Fruit fly (Drosophila melanogaster) whole organism: ENCODE results near the gene Uch.

ENCODE experiments used
- CG8478 ChIP-seq: fragments of >200 bp; optimal IDR thresholded peaks from 2 replicates; lab custom pipeline; 2018; ENCODE audit warnings: inconsistent platforms
- Dll ChIP-seq: fragments of >200 bp; optimal IDR thresholded peaks from 2 replicates; lab custom pipeline; 2017
- EcR ChIP-seq, 2 experiments: fragments of >200 bp; optimal IDR thresholded peaks; 2 replicates each; lab custom pipeline; 2017; ENCODE audit warnings: missing biosample characterization in 2 of 2, missing genetic modification characterization in 2 of 2, missing genetic modification reagents in 2 of 2
- pan ChIP-seq: fragments of >200 bp; optimal IDR thresholded peaks from 2 replicates; lab custom pipeline; 2017
- psq ChIP-seq: fragments of >200 bp; optimal IDR thresholded peaks from 2 replicates; lab custom pipeline; 2017
- usp ChIP-seq: fragments of >200 bp; optimal IDR thresholded peaks from 2 replicates; lab custom pipeline; 2017; ENCODE audit warnings: missing biosample characterization, missing genetic modification characterization, mixed read lengths

Uch gene

DNA sequence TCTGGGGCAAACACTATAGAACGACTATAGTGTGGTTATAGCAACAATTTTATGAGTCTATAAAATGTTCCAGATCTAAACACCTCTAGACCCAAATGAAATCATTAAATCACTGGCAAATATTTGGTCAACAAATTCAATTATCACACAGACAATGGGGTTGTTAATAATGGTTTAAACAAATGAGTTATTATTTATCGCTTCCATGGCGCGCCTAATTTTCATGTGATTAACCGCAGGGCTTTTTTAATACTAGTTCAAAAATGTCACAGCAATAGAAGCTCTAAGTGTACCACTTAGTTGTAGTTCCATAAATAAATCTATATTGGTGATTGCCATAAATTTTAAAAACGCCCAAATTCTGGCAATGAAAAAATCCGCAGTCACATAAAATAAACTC lies 5.0 kb downstream of the Uch start, which contains the start of gene CG33124:
CG33124 (minus strand) TSS at position 101 of the 400 bp plus-strand sequence.
- TF ChIP-seq CG8478 (lab: Kevin White, UChicago), result no peak
- TF ChIP-seq Dll (lab: Kevin White, UChicago), result no peak
- no peak for TF ChIP-seq usp (GFP tag; lab: Kevin White, UChicago)
- TF ChIP-seq EcR (GFP tag; optimal IDR thresholded peaks at IDR 0.05; lab: Kevin White, UChicago), result no peak
- no peak for TF ChIP-seq pan (lab: Kevin White, UChicago)
- TF ChIP-seq psq (lab: Kevin White, UChicago), result no peak

DNA sequence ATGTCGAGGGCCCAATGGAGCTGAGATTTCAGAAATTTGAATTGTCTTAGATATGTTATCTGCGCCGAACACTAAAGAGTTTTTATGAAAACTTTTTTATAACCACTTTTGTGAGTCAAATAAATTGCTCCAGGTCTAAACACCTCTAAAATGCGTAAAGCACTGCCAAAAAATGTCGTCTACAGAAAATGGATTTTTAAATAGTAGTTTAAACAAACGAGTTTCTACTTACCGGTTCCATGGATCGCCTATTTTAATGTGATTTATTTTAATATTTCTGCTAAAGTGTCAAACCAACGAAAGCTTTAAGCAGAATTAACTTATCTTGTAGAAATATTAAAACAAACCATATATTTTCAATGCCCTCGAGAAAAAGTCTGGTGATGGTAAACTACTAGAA lies 7.9 kb downstream of the Uch start, which contains the start of gene CG31668:
CG31668 (minus strand) TSS at position 101 of the 400 bp plus-strand sequence.
- no peak for TF ChIP-seq usp (GFP tag; lab: Kevin White, UChicago)

DNA sequence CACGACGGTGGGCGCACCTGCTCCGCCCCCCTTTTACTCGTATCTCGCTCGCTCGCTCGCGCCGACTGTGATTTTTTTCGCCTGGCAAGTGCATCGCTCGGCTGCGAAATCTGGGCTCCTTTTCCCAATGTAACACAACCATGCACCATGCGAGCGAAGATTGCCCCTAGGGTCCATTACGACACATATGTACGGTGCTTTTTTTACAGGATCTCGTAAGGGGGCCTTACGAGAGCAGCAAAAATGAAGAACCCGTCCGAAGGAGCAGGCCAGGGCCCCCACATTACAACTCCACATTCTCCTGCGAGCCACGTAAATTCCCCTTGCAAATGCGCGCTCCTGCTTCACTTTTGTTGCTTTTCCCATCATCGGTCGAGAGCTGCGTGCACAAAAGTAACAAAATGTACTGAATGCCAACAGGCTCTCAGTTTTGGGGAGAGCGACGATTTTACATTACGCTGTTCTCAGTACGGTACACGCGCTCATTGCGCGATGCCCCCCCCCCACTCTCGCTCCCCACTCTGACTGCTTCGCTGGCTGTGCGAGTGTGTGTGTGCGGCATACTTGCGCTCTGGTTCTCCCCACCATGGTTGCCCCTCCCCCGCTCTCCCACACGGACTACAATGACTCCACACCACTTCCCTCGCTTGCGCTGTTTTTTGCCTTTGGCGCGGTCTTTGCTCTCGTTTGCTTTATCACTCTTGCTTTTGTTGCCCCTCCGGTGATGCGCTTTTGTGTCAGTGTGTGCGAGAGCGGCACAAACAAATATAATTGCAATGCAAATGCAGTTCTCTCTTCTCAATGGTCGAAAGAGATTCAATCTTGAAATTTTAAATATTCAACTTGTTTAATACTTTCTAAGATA lies 10.9 kb downstream of the Uch start:
- TF ChIP-seq usp (GFP tag; lab: Kevin White, UChicago) (no peak), CG8478 (lab: Kevin White, UChicago) (no peak), EcR (GFP tag; optimal IDR thresholded peaks at IDR 0.05; lab: Kevin White, UChicago) (peak; percentile 98 to 99)

DNA sequence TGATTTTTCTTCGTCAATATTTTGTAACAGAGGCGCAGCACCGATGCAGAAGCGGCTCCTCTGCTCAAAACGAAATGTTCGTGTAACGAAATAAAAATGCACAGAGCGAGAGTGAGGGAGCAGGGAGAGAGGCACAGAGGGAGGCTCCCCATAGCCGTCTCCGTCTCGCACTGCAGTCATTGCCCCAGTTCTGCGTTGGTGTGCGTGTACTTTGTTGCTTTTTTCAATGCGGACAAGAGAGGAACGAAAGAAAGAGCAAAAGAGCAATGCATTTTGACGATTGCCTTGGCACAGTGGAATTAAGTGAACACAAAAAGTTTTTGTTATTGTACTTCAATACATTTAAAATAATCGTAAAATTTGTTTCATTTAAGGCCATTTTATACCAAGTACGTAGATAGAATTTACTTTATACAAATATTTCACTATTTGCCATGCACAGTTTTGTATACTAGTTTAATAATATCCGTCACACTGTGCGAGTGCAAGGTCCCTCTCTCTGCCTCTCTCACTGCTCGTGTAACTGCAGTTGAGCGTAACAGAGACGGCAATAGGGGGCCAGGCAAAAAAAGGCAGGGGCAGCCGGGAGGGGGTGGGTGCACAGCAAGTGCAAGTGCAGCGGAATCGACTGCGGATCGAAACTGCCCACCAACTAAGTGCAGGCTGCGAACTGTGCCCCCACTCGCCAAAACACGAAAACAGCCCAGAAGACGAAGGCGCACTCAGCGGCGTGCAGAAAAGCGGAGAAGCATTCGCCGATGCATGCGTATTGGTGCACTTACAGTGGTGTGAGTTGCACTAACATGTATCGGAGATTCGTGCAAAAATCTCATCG lies 11.8 kb downstream of the Uch start:
- TF ChIP-seq CG8478 (lab: Kevin White, UChicago), result no peak
- peak; percentile 29 for TF ChIP-seq Dll (lab: Kevin White, UChicago)
- peak; percentile 98 for TF ChIP-seq EcR (GFP tag; optimal IDR thresholded peaks at IDR 0.05; lab: Kevin White, UChicago)
- TF ChIP-seq psq (lab: Kevin White, UChicago), result no peak
- no peak for TF ChIP-seq pan (lab: Kevin White, UChicago)
- TF ChIP-seq usp (GFP tag; lab: Kevin White, UChicago), result no peak

DNA sequence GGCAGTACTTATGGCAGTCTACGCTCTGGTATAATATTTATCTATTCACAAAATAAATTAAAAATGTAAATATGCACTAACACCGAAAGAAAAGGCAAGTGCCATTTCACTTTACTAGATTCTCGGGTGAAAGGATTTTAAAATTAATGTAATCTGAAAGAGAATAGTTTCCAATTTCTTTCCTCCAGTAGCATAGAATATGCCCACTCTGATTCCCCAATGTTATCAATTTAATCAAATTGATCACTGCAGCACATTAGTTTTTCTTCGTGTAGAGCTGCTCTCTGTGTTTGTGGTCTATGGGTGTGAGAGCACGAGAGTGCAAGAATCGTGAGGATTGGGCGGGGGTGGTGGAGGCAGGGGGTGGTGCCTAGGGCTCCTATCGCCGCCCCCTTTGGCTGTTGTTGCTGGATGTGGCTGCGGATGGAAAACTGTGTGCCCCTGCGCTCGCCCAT lies 12.9 kb downstream of the Uch start:
- TF ChIP-seq psq (lab: Kevin White, UChicago) (no peak), usp (GFP tag; lab: Kevin White, UChicago) (no peak), EcR (GFP tag; optimal IDR thresholded peaks at IDR 0.05; lab: Kevin White, UChicago) (peak in 1 of 2 experiments; percentile 82), Dll (lab: Kevin White, UChicago) (no peak), CG8478 (lab: Kevin White, UChicago) (no peak)

- TF ChIP-seq psq (lab: Kevin White, UChicago) (no peak), usp (GFP tag; lab: Kevin White, UChicago) (no peak), EcR (GFP tag; optimal IDR thresholded peaks at IDR 0.05; lab: Kevin White, UChicago) (peak; percentile 100), pan (lab: Kevin White, UChicago) (no peak), CG8478 (lab: Kevin White, UChicago) (no peak)
These were observed 13.6 kb downstream of the Uch start for dm6 chr2L:2200136-2201036.

DNA sequence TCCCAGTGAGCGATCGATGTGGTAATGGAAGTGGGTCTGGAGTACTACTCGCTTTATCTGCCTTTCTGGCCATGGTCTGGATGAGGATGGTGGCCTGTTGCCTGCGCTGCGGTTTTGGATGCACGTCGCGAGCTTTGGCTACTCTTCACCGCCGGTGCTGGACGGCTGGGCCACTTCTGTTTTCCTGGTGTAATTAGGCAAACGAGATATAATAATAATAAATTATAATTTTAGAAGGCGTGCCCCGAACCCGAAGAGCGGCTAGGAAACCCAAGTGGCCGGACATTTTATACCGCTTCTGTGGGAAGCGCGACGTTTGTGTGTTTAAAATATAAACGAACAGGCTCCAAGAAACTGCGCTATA lies 14.6 kb downstream of the Uch start:
- TF ChIP-seq usp (GFP tag; lab: Kevin White, UChicago), result no peak
- no peak for TF ChIP-seq psq (lab: Kevin White, UChicago)
- TF ChIP-seq pan (lab: Kevin White, UChicago), result no peak
- TF ChIP-seq EcR (GFP tag; optimal IDR thresholded peaks at IDR 0.05; lab: Kevin White, UChicago), result no peak
- no peak for TF ChIP-seq CG8478 (lab: Kevin White, UChicago)
- no peak for TF ChIP-seq Dll (lab: Kevin White, UChicago)

- TF ChIP-seq EcR (GFP tag; optimal IDR thresholded peaks at IDR 0.05; lab: Kevin White, UChicago) (peak; percentile 65 to 90), usp (GFP tag; lab: Kevin White, UChicago) (no peak), Dll (lab: Kevin White, UChicago) (no peak), pan (lab: Kevin White, UChicago) (no peak), psq (lab: Kevin White, UChicago) (no peak), CG8478 (lab: Kevin White, UChicago) (peak; percentile 21)
These were observed 15.2 kb downstream of the Uch start for dm6 chr2L:2198613-2199432.

DNA sequence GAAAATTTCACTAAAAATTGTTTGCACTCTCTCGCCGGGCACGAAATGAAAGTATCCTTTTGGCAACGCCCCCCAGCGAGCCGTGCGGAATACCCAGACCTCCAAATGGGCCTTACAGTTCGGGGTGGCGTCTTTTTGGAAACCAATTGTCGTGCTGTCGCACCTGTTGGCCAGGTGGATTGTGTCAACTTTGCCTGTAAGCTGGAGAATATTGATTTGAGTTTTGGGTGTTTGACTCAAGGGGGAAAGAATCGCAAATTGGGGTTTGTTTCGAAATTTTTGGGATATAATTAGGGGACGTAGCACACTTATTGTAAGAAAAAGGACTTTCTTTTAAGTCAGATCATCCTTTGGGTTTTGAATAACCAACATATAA lies 15.9 kb downstream of the Uch start:
- TF ChIP-seq Dll (lab: Kevin White, UChicago) (no peak), usp (GFP tag; lab: Kevin White, UChicago) (no peak), EcR (GFP tag; optimal IDR thresholded peaks at IDR 0.05; lab: Kevin White, UChicago) (no peak), CG8478 (lab: Kevin White, UChicago) (no peak), psq (lab: Kevin White, UChicago) (no peak), pan (lab: Kevin White, UChicago) (no peak)
